Fruit fly (Drosophila melanogaster) S2 (cell line): ENCODE data around the gene CG14419.
A peak's percentile ranks its signal among the peaks of the same experiment; 100 is the strongest.

Experiments
- CG8478 ChIP-seq: fragments of >200 bp; optimal IDR thresholded peaks from 2 replicates; lab custom pipeline; 2018
- CTCF ChIP-seq, 2 experiments: fragments of >200 bp; optimal IDR thresholded peaks; 2 replicates each; lab custom pipeline; 2018

The CG14419 gene

dm6 chrX:2872753-2873152 lies 13.0 kb downstream of the CG14419 start, which contains the start of gene CG14416:
Gene CG14416, minus strand, starts transcription at chrX:2872853.
- TF ChIP-seq CTCF (optimal IDR thresholded peaks at IDR 0.05; lab: Kevin White, UChicago), result no peak
- no peak for TF ChIP-seq CG8478 (lab: Kevin White, UChicago)

DNA sequence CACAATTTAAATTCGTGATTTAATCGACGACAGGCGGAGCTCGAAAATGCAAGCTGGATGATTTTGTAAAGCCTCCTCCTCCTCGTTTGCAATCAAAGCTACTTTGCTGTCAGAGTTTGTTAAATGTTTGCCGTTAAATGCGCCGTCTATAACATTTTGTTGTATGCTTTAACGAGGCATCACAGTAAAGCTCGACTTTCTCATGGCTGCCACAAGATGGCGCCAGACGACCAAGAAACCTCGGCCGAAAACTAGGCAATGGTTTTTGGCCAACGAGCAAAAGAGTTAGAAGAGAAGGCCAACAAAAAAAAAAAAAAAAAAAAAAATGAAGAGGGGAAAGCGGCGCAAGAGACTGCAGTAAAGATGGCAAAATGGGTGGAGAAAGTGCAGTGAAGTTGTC lies 16.3 kb downstream of the CG14419 start:
- peak; percentile 64 to 77 for TF ChIP-seq CTCF (optimal IDR thresholded peaks at IDR 0.05; lab: Kevin White, UChicago)
- no peak for TF ChIP-seq CG8478 (lab: Kevin White, UChicago)

dm6 chrX:2860955-2861354 lies 24.8 kb downstream of the CG14419 start:
- TF ChIP-seq CTCF (optimal IDR thresholded peaks at IDR 0.05; lab: Kevin White, UChicago) (no peak), CG8478 (lab: Kevin White, UChicago) (no peak)
